Fruit fly (Drosophila melanogaster) whole organism: ENCODE measurements around the gene CG32643.

Source experiments
- CG8478 ChIP-seq: fragments of >200 bp; optimal IDR thresholded peaks from 2 replicates; lab custom pipeline; 2018; ENCODE audit warnings: inconsistent platforms
- EcR ChIP-seq, 2 experiments: fragments of >200 bp; optimal IDR thresholded peaks; 2 replicates each; lab custom pipeline; 2017; ENCODE audit warnings: missing biosample characterization in 2 of 2, missing genetic modification characterization in 2 of 2, missing genetic modification reagents in 2 of 2
- pan ChIP-seq: fragments of >200 bp; optimal IDR thresholded peaks from 2 replicates; lab custom pipeline; 2017
- psq ChIP-seq: fragments of >200 bp; optimal IDR thresholded peaks from 2 replicates; lab custom pipeline; 2017
- usp ChIP-seq: fragments of >200 bp; optimal IDR thresholded peaks from 2 replicates; lab custom pipeline; 2017; ENCODE audit warnings: missing biosample characterization, missing genetic modification characterization, mixed read lengths

DNA sequence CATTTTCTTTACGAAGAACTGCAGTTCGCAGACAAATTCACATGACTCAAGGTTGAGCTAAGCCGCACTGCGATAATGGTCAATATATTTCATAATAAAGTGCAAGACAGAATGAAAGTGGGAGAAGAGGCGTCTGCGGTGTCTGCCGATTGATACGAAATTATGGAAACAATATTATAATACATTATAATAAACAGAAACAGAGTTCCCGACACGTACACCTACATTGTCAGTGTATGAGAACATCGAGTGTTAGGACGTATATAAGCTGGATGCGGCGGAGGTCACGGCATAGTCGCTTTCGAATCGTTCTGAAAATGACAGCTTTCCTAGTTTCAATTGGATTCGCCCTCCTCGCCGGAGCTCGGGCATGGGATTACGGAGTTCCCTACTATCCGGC, 13.9 kb upstream of the CG32643 start, which contains the start of gene CG15721:
- TF ChIP-seq pan, result no peak
- no peak for TF ChIP-seq usp
- TF ChIP-seq CG8478 (lab: Kevin White, UChicago), result no peak
- TF ChIP-seq EcR (GFP tag; optimal IDR thresholded peaks at IDR 0.05; lab: Kevin White, UChicago), result no peak
- TF ChIP-seq psq (lab: Kevin White, UChicago), result no peak
